Fruit fly (Drosophila melanogaster) whole organism, wandering third instar larva: ENCODE measurements around the gene CG15308.

ENCODE experiments used
- Dfd ChIP-seq: fragments of >200 bp; optimal IDR thresholded peaks from 2 replicates; lab custom pipeline; 2017; ENCODE audit warnings: missing biosample characterization, missing genetic modification characterization
- Jra ChIP-seq: sonication (Bioruptor generic); optimal IDR thresholded peaks from 2 replicates; lab custom pipeline; 2016; ENCODE audit warnings: missing biosample characterization, missing genetic modification characterization
- Myc ChIP-seq: fragments of >200 bp; optimal IDR thresholded peaks from 2 replicates; lab custom pipeline; 2017
- sage ChIP-seq: fragments of 200-800 bp; sonication (Bioruptor generic); optimal IDR thresholded peaks from 2 replicates; lab custom pipeline; 2016; ENCODE audit warnings: missing biosample characterization, mild to moderate bottlenecking, missing genetic modification characterization
- sv ChIP-seq: fragments of 200-800 bp; sonication (Bioruptor generic); optimal IDR thresholded peaks from 3 replicates; lab custom pipeline; 2016; ENCODE audit warnings: missing biosample characterization, missing genetic modification characterization
- usp ChIP-seq: fragments of >200 bp; optimal IDR thresholded peaks from 2 replicates; lab custom pipeline; 2017; ENCODE audit warnings: missing biosample characterization, missing genetic modification characterization

- TF ChIP-seq Myc, result no peak
- TF ChIP-seq Dfd (GFP tag; lab: Kevin White, UChicago), result no peak
- TF ChIP-seq usp, result no peak
- no peak for TF ChIP-seq sv (GFP tag; lab: Kevin White, UChicago)
- TF ChIP-seq Jra, result no peak
- TF ChIP-seq sage, result no peak
Observed at dm6 chrX:10219039-10219438, at the start of gene CG15308.
